Fruit fly (Drosophila melanogaster) whole organism, prepupa: ENCODE measurements around the gene tex.

ENCODE experiments used
- Blimp-1 ChIP-seq: fragments of 200-800 bp; sonication (Bioruptor generic); optimal IDR thresholded peaks from 3 replicates; lab custom pipeline; 2017; ENCODE audit warnings: missing biosample characterization, missing genetic modification characterization, mild to moderate bottlenecking, moderate library complexity, missing genetic modification reagents
- CG11902 ChIP-seq: fragments of 200-800 bp; sonication (Bioruptor generic); optimal IDR thresholded peaks from 3 replicates; lab custom pipeline; 2016; ENCODE audit warnings: missing biosample characterization, missing genetic modification characterization
- CG15336 ChIP-seq: fragments of 200-800 bp; sonication (Bioruptor generic); IDR thresholded peaks from 2 replicates; pipeline ENCODE4 v1.3.6; 2022; ENCODE audit warnings: missing biosample characterization, missing genetic modification characterization
- CG3032 ChIP-seq: fragments of 200-800 bp; optimal IDR thresholded peaks from 2 replicates; lab custom pipeline; 2019; ENCODE audit warnings: missing biosample characterization, mild to moderate bottlenecking, missing genetic modification characterization, moderate library complexity
- CG32006 ChIP-seq: fragments of 200-800 bp; sonication (Bioruptor generic); optimal IDR thresholded peaks from 3 replicates; lab custom pipeline; 2017; ENCODE audit warnings: missing biosample characterization, mild to moderate bottlenecking, missing genetic modification characterization
- CG4318 ChIP-seq: fragments of 200-800 bp; sonication (Bioruptor generic); optimal IDR thresholded peaks from 3 replicates; lab custom pipeline; 2017; ENCODE audit warnings: missing biosample characterization, mild to moderate bottlenecking, missing genetic modification characterization
- CG6276 ChIP-seq: fragments of 200-800 bp; sonication (Bioruptor generic); optimal IDR thresholded peaks from 2 replicates; lab custom pipeline; 2017; ENCODE audit warnings: missing biosample characterization, mild to moderate bottlenecking, missing genetic modification characterization
- CG6792 ChIP-seq: fragments of 200-800 bp; sonication (Bioruptor generic); optimal IDR thresholded peaks from 3 replicates; lab custom pipeline; 2016; ENCODE audit warnings: missing biosample characterization, missing genetic modification characterization
- CG6808 ChIP-seq: fragments of 200-800 bp; sonication (Bioruptor generic); optimal IDR thresholded peaks from 3 replicates; lab custom pipeline; 2017; ENCODE audit warnings: missing biosample characterization, missing genetic modification characterization, mild to moderate bottlenecking, moderate library complexity, missing genetic modification reagents
- CG7368 ChIP-seq: fragments of 200-800 bp; sonication (Bioruptor generic); optimal IDR thresholded peaks from 3 replicates; lab custom pipeline; 2016; ENCODE audit warnings: missing biosample characterization, missing genetic modification characterization
- CG8119 ChIP-seq: fragments of 200-800 bp; sonication (Bioruptor generic); IDR thresholded peaks from 3 replicates; pipeline ENCODE4 v1.3.6; 2022; ENCODE audit warnings: missing biosample characterization, missing genetic modification characterization
- CG8319 ChIP-seq: fragments of 200-800 bp; sonication (Bioruptor generic); optimal IDR thresholded peaks from 3 replicates; lab custom pipeline; 2016; ENCODE audit warnings: missing biosample characterization, missing genetic modification characterization
- Eip75B ChIP-seq: fragments of 200-800 bp; sonication (Bioruptor generic); optimal IDR thresholded peaks from 3 replicates; lab custom pipeline; 2016; ENCODE audit warnings: missing biosample characterization, missing genetic modification characterization
- Eip78C ChIP-seq: fragments of 200-800 bp; sonication (Bioruptor generic); peaks from one replicate; lab custom pipeline; 2016; ENCODE audit warnings: missing biosample characterization, missing genetic modification characterization
- Ets96B ChIP-seq: fragments of 200-800 bp; optimal IDR thresholded peaks from 2 replicates; lab custom pipeline; 2019; ENCODE audit warnings: missing biosample characterization, mild to moderate bottlenecking, missing genetic modification characterization, moderate library complexity
- Hr39 ChIP-seq: fragments of 200-800 bp; sonication (Bioruptor generic); optimal IDR thresholded peaks from 2 replicates; lab custom pipeline; 2016; ENCODE audit warnings: missing biosample characterization, missing genetic modification characterization
- Lpt ChIP-seq: fragments of 200-800 bp; sonication (Bioruptor generic); optimal IDR thresholded peaks from 3 replicates; lab custom pipeline; 2016; ENCODE audit warnings: missing biosample characterization, missing genetic modification characterization
- Smox ChIP-seq: fragments of 200-800 bp; sonication (Bioruptor generic); optimal IDR thresholded peaks from 3 replicates; lab custom pipeline; 2016; ENCODE audit warnings: missing biosample characterization, missing genetic modification characterization
- Sox14 ChIP-seq: fragments of 200-800 bp; sonication (Bioruptor generic); optimal IDR thresholded peaks from 3 replicates; lab custom pipeline; 2016; ENCODE audit warnings: missing biosample characterization, missing genetic modification characterization
- achi ChIP-seq: fragments of 200-800 bp; sonication (Bioruptor generic); optimal IDR thresholded peaks from 3 replicates; lab custom pipeline; 2016; ENCODE audit warnings: missing biosample characterization, missing genetic modification characterization
- acj6 ChIP-seq: fragments of 200-800 bp; sonication (Bioruptor generic); optimal IDR thresholded peaks from 3 replicates; lab custom pipeline; 2016; ENCODE audit warnings: missing biosample characterization, missing genetic modification characterization
- dac ChIP-seq: fragments of 200-800 bp; sonication (Bioruptor generic); optimal IDR thresholded peaks from 2 replicates; lab custom pipeline; 2017; ENCODE audit warnings: missing biosample characterization, mild to moderate bottlenecking, missing genetic modification characterization
- fd59A ChIP-seq: fragments of 200-800 bp; sonication (Bioruptor generic); optimal IDR thresholded peaks from 2 replicates; lab custom pipeline; 2017; ENCODE audit warnings: missing biosample characterization, mild to moderate bottlenecking, missing genetic modification characterization, missing genetic modification reagents
- fkh ChIP-seq: fragments of 200-800 bp; sonication (Bioruptor generic); optimal IDR thresholded peaks from 3 replicates; lab custom pipeline; 2017; ENCODE audit warnings: missing biosample characterization, mild to moderate bottlenecking, missing genetic modification characterization, moderate library complexity
- lz ChIP-seq: fragments of 200-800 bp; sonication (Bioruptor generic); optimal IDR thresholded peaks from 3 replicates; lab custom pipeline; 2016; ENCODE audit warnings: missing biosample characterization, missing genetic modification characterization
- pdm3 ChIP-seq: fragments of 200-800 bp; sonication (Bioruptor generic); optimal IDR thresholded peaks from 3 replicates; lab custom pipeline; 2016; ENCODE audit warnings: missing biosample characterization, missing genetic modification characterization
- salr ChIP-seq, 2 experiments: fragments of 200-800 bp; sonication (Bioruptor generic); optimal IDR thresholded peaks; 3 replicates each; lab custom pipeline; 2016 to 2018; ENCODE audit warnings: missing biosample characterization in 2 of 2, missing genetic modification characterization in 2 of 2, mild to moderate bottlenecking in 1 of 2
- ss ChIP-seq, 2 experiments: fragments of 200-800 bp; sonication (Bioruptor generic); optimal IDR thresholded peaks; 2 replicates in 1 of 2; 3 replicates in 1 of 2; lab custom pipeline; 2017 to 2018; ENCODE audit warnings: mild to moderate bottlenecking in 2 of 2, missing biosample characterization in 2 of 2, missing genetic modification characterization in 2 of 2, moderate library complexity in 1 of 2
- vri ChIP-seq: fragments of 200-800 bp; sonication (Bioruptor generic); optimal IDR thresholded peaks from 3 replicates; lab custom pipeline; 2016; ENCODE audit warnings: missing biosample characterization, mild to moderate bottlenecking, missing genetic modification characterization

The tex gene

dm6 chr3R:8349106-8349448 lies 40.6 kb upstream of the tex start:
- TF ChIP-seq CG8319 (peak; percentile 97), fd59A (GFP tag; lab: Kevin White, UChicago) (no peak), Eip75B (no peak), lz (GFP tag; lab: Kevin White, UChicago) (no peak), Lpt (GFP tag; lab: Kevin White, UChicago) (no peak), achi (GFP tag; lab: Kevin White, UChicago) (no peak), CG11902 (GFP tag; lab: Kevin White, UChicago) (no peak)

dm6 chr3R:8347835-8348234 lies 39.4 kb upstream of the tex start:
- TF ChIP-seq salr (GFP tag; optimal IDR thresholded peaks at IDR 0.05; lab: Kevin White, UChicago) (no peak), ss (GFP tag; optimal IDR thresholded peaks at IDR 0.05; lab: Kevin White, UChicago) (no peak), Eip75B (no peak), acj6 (GFP tag; lab: Kevin White, UChicago) (no peak), Blimp-1 (GFP tag; lab: Kevin White, UChicago) (no peak), Sox14 (no peak), CG6808 (GFP tag; lab: Kevin White, UChicago) (no peak), dac (GFP tag; lab: Kevin White, UChicago) (no peak), Ets96B (tag; lab: Kevin White, UChicago) (no peak), CG11902 (GFP tag; lab: Kevin White, UChicago) (no peak), Smox (GFP tag; lab: Kevin White, UChicago) (no peak)

dm6 chr3R:8347279-8347678 lies 38.8 kb upstream of the tex start, which contains the start of gene CG7352:
Gene CG7352, plus strand, starts transcription at chr3R:8347579.
- no peak for TF ChIP-seq CG15336 (GFP tag; lab: Robert Waterston, UW)
- TF ChIP-seq CG3032 (tag; lab: Kevin White, UChicago) = no peak
- TF ChIP-seq Hr39 (GFP tag; lab: Kevin White, UChicago) = no peak
- TF ChIP-seq CG4318 = no peak
- TF ChIP-seq vri (GFP tag; lab: Kevin White, UChicago) = no peak
- no peak for TF ChIP-seq pdm3 (GFP tag; lab: Kevin White, UChicago)
- no peak for TF ChIP-seq CG32006 (GFP tag; lab: Kevin White, UChicago)
- TF ChIP-seq CG7368 (GFP tag; lab: Kevin White, UChicago) = no peak
- TF ChIP-seq CG6808 (GFP tag; lab: Kevin White, UChicago) = no peak
- TF ChIP-seq ss (GFP tag; optimal IDR thresholded peaks at IDR 0.05; lab: Kevin White, UChicago) = no peak
- TF ChIP-seq CG8319 = no peak
- TF ChIP-seq CG6276 = no peak
- TF ChIP-seq CG6792 (GFP tag; lab: Kevin White, UChicago) = no peak
- TF ChIP-seq CG11902 (GFP tag; lab: Kevin White, UChicago) = no peak
- TF ChIP-seq CG8119 = no peak

dm6 chr3R:8344174-8344573 lies 35.7 kb upstream of the tex start, which contains the start of gene DppIII:
Gene DppIII, plus strand, starts transcription at chr3R:8344400.
- TF ChIP-seq Lpt (GFP tag; lab: Kevin White, UChicago) (no peak), Blimp-1 (GFP tag; lab: Kevin White, UChicago) (peak; percentile 82)
- TF ChIP-seq, all 60 proteins: peak for 1

dm6 chr3R:8343251-8343744 lies 34.9 kb upstream of the tex start, which contains the start of the genes PNKP and COX7AL:
Gene PNKP, minus strand, starts transcription at chr3R:8343516.
Gene COX7AL, plus strand, starts transcription at chr3R:8343669.
- TF ChIP-seq fkh (GFP tag; lab: Kevin White, UChicago) (peak; percentile 38), CG8319 (no peak)

- no peak for TF ChIP-seq dac (GFP tag; lab: Kevin White, UChicago)
- TF ChIP-seq fkh (GFP tag; lab: Kevin White, UChicago) = peak; percentile 8
- TF ChIP-seq Eip78C (GFP tag; lab: Kevin White, UChicago) = peak; percentile 37
- peak; percentile 99 for TF ChIP-seq achi (GFP tag; lab: Kevin White, UChicago)
- TF ChIP-seq, all 60 proteins: peak for 3
These were observed 32.3 kb upstream of the tex start, which contains the start of the genes COX7A and Arl2 for dm6 chr3R:8340675-8341275. Gene COX7A, minus strand, starts transcription at chr3R:8341043. Gene Arl2, plus strand, starts transcription at chr3R:8341100.
